Fruit fly (Drosophila melanogaster) whole organism: Measurements from ENCODE around the gene CG14204.

Source experiments
- CG8478 ChIP-seq: fragments of >200 bp; optimal IDR thresholded peaks from 2 replicates; lab custom pipeline; 2018; ENCODE audit warnings: inconsistent platforms
- Dll ChIP-seq: fragments of >200 bp; optimal IDR thresholded peaks from 2 replicates; lab custom pipeline; 2017
- EcR ChIP-seq, 2 experiments: fragments of >200 bp; optimal IDR thresholded peaks; 2 replicates each; lab custom pipeline; 2017; ENCODE audit warnings: missing biosample characterization in 2 of 2, missing genetic modification characterization in 2 of 2, missing genetic modification reagents in 2 of 2
- pan ChIP-seq: fragments of >200 bp; optimal IDR thresholded peaks from 2 replicates; lab custom pipeline; 2017
- psq ChIP-seq: fragments of >200 bp; optimal IDR thresholded peaks from 2 replicates; lab custom pipeline; 2017
- usp ChIP-seq: fragments of >200 bp; optimal IDR thresholded peaks from 2 replicates; lab custom pipeline; 2017; ENCODE audit warnings: missing biosample characterization, missing genetic modification characterization, mixed read lengths

dm6 chrX:19546658-19547038 is 36.8 kb upstream of the CG14204 start:
- TF ChIP-seq psq (lab: Kevin White, UChicago) (no peak), usp (GFP tag; lab: Kevin White, UChicago) (no peak), CG8478 (lab: Kevin White, UChicago) (no peak), EcR (GFP tag; optimal IDR thresholded peaks at IDR 0.05; lab: Kevin White, UChicago) (no peak), Dll (lab: Kevin White, UChicago) (no peak), pan (lab: Kevin White, UChicago) (no peak)
